Worm (Caenorhabditis elegans): ENCODE results near the gene flr-4.

DNA sequence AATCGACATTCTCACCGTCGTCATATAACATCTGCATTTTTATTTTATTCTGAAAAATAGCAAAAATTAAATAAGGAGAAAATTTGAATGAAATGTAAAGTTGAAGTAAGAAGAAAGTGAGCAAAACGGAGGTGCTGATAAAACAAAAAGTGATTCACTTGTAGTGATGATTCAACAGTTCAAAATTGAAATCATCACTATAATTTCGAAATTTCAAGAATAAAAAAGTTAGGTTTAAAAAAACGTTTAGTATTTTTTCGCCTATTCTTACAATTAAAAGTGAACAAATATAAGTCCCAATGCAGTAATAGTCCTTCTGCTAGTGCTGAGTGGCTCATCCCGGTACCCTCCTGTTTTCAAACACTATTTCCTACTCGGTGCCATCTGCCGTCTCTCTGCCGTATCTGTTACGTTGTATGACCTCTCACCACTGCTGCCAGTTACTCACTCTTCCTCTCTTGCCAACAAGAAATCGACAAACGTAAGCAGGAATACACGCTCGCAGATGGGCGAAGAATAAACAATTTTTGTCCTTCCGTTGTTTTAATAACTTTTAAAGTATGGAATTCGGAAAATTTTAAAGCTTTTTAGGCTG, 11.3 kb downstream of the flr-4 start, which contains the start of gene dhhc-1:
- TF ChIP-seq blmp-1 (tag; optimal IDR thresholded peaks at IDR 0.05) (no peak), hlh-1 (tag; optimal IDR thresholded peaks at IDR 0.05) (peak; percentile 69), nhr-237 (tag; optimal IDR thresholded peaks at IDR 0.05) (no peak), elt-1 (tag; optimal IDR thresholded peaks at IDR 0.05; ENCODE audit: borderline replicate concordance, insufficient read depth) (no peak), ztf-11 (tag; optimal IDR thresholded peaks at IDR 0.05) (no peak), snpc-4 (tag; optimal IDR thresholded peaks at IDR 0.05) (no peak), mab-5 (tag; optimal IDR thresholded peaks at IDR 0.05) (no peak), unc-39 (tag; optimal IDR thresholded peaks at IDR 0.05) (no peak), ceh-43 (GFP tag; optimal IDR thresholded peaks at IDR 0.05) (no peak), nhr-76 (tag; optimal IDR thresholded peaks at IDR 0.05) (no peak), lin-13 (tag; optimal IDR thresholded peaks at IDR 0.05) (no peak)

Measured in whole organism, mixed stage, embryonic.